Worm (Caenorhabditis elegans) whole organism, L2 larva: ENCODE results near the gene K10B4.1.

Experiments used
- C34F6.9 ChIP-seq: fragments of 150-350 bp; optimal IDR thresholded peaks from 2 replicates; lab custom pipeline; 2014; ENCODE audit warnings: missing biosample characterization, missing genetic modification characterization
- R02D3.7 ChIP-seq: fragments of 150-350 bp; optimal IDR thresholded peaks from 2 replicates; lab custom pipeline; 2014; ENCODE audit warnings: missing biosample characterization, missing genetic modification characterization
- Y55F3AM.14 ChIP-seq: fragments of 200-800 bp; sonication (Bioruptor generic); optimal IDR thresholded peaks from 2 replicates; lab custom pipeline; 2018; ENCODE audit warnings: mild to moderate bottlenecking, missing genetic modification characterization, missing compliant biosample characterization
- ZK546.5 ChIP-seq: sonication (generic microtip); optimal IDR thresholded peaks from 2 replicates; lab custom pipeline; 2017; ENCODE audit warnings: missing biosample characterization, missing genetic modification characterization
- alr-1 ChIP-seq: fragments of 150-350 bp; optimal IDR thresholded peaks from 2 replicates; lab custom pipeline; 2014; ENCODE audit warnings: missing biosample characterization, missing genetic modification characterization
- aly-2 ChIP-seq: fragments of 150-350 bp; optimal IDR thresholded peaks from 2 replicates; lab custom pipeline; 2014; ENCODE audit warnings: missing biosample characterization, missing genetic modification characterization
- ama-1 ChIP-seq: fragments of 150-350 bp; optimal IDR thresholded peaks from 2 replicates; lab custom pipeline; 2018; ENCODE audit warnings: inconsistent platforms
- ceh-16 ChIP-seq: fragments of 150-350 bp; optimal IDR thresholded peaks from 2 replicates; lab custom pipeline; 2014; ENCODE audit warnings: missing biosample characterization, missing genetic modification characterization
- ceh-82 ChIP-seq: fragments of 150-350 bp; optimal IDR thresholded peaks from 2 replicates; lab custom pipeline; 2014; ENCODE audit warnings: missing biosample characterization, missing genetic modification characterization
- crh-2 ChIP-seq: sonication (generic microtip); optimal IDR thresholded peaks from 2 replicates; lab custom pipeline; 2017; ENCODE audit warnings: missing biosample characterization, missing genetic modification characterization
- dmd-4 ChIP-seq: sonication (generic microtip); optimal IDR thresholded peaks from 2 replicates; lab custom pipeline; 2017; ENCODE audit warnings: missing biosample characterization, missing genetic modification characterization
- egl-27 ChIP-seq: sonication (generic microtip); optimal IDR thresholded peaks from 3 replicates; lab custom pipeline; 2017; ENCODE audit warnings: missing biosample characterization, missing genetic modification reagents, missing genetic modification characterization
- elt-3 ChIP-seq: sonication (generic microtip); optimal IDR thresholded peaks from 2 replicates; lab custom pipeline; 2017; ENCODE audit warnings: missing biosample characterization, missing genetic modification characterization
- fos-1 ChIP-seq: fragments of 150-350 bp; optimal IDR thresholded peaks from 2 replicates; lab custom pipeline; 2014; ENCODE audit warnings: missing biosample characterization, missing genetic modification characterization
- lin-11 ChIP-seq: fragments of 150-350 bp; sonication (generic microtip); optimal IDR thresholded peaks from 2 replicates; lab custom pipeline; 2014; ENCODE audit warnings: missing biosample characterization, missing genetic modification characterization, inconsistent platforms, mixed read lengths
- lin-39 ChIP-seq: fragments of 150-350 bp; optimal IDR thresholded peaks from 2 replicates; lab custom pipeline; 2014; ENCODE audit warnings: missing biosample characterization, missing genetic modification reagents, missing genetic modification characterization
- lsy-2 ChIP-seq, 2 experiments: fragments of 150-350 bp in 1 of 2; sonication (generic microtip) in 1 of 2; optimal IDR thresholded peaks; 2 replicates each; lab custom pipeline; 2014 to 2017; ENCODE audit warnings: missing biosample characterization in 2 of 2, missing genetic modification characterization in 2 of 2
- mbf-1 ChIP-seq: sonication (generic microtip); optimal IDR thresholded peaks from 2 replicates; lab custom pipeline; 2017; ENCODE audit warnings: missing biosample characterization, missing genetic modification characterization
- mdl-1 ChIP-seq, 2 experiments: fragments of 150-350 bp in 1 of 2; sonication (generic microtip) in 1 of 2; optimal IDR thresholded peaks; 2 replicates each; lab custom pipeline; 2017; ENCODE audit warnings: missing biosample characterization in 2 of 2, missing genetic modification characterization in 2 of 2
- nhr-10 ChIP-seq: sonication (generic microtip); optimal IDR thresholded peaks from 2 replicates; lab custom pipeline; 2017; ENCODE audit warnings: missing biosample characterization, missing genetic modification characterization
- nhr-12 ChIP-seq: fragments of 150-350 bp; optimal IDR thresholded peaks from 2 replicates; lab custom pipeline; 2014; ENCODE audit warnings: missing biosample characterization, missing genetic modification characterization
- nhr-129 ChIP-seq: fragments of 150-350 bp; optimal IDR thresholded peaks from 2 replicates; lab custom pipeline; 2014; ENCODE audit warnings: missing biosample characterization, missing genetic modification characterization
- nhr-21 ChIP-seq: fragments of 150-350 bp; optimal IDR thresholded peaks from 2 replicates; lab custom pipeline; 2014; ENCODE audit warnings: missing biosample characterization, missing genetic modification characterization
- nhr-23 ChIP-seq: fragments of 150-350 bp; optimal IDR thresholded peaks from 2 replicates; lab custom pipeline; 2014; ENCODE audit warnings: missing biosample characterization, missing genetic modification reagents, missing genetic modification characterization
- nhr-237 ChIP-seq: fragments of 150-350 bp; optimal IDR thresholded peaks from 2 replicates; lab custom pipeline; 2014; ENCODE audit warnings: missing biosample characterization, missing genetic modification characterization
- nhr-25 ChIP-seq: fragments of 150-350 bp; sonication (generic microtip); optimal IDR thresholded peaks from 3 replicates; lab custom pipeline; 2014; ENCODE audit warnings: missing biosample characterization, missing genetic modification characterization
- nhr-6 ChIP-seq: fragments of 150-350 bp; optimal IDR thresholded peaks from 2 replicates; lab custom pipeline; 2014; ENCODE audit warnings: missing biosample characterization, missing genetic modification characterization
- nhr-77 ChIP-seq: fragments of 150-350 bp; optimal IDR thresholded peaks from 2 replicates; lab custom pipeline; 2014; ENCODE audit warnings: missing biosample characterization, missing genetic modification characterization
- sem-4 ChIP-seq: fragments of 150-350 bp; optimal IDR thresholded peaks from 2 replicates; lab custom pipeline; 2014; ENCODE audit warnings: missing biosample characterization, missing genetic modification reagents, missing genetic modification characterization
- skn-1 ChIP-seq: sonication (generic microtip); optimal IDR thresholded peaks from 2 replicates; lab custom pipeline; 2017; ENCODE audit warnings: missing biosample characterization, missing genetic modification characterization
- sma-3 ChIP-seq: sonication (generic microtip); optimal IDR thresholded peaks from 2 replicates; lab custom pipeline; 2016; ENCODE audit warnings: missing genetic modification reagents, missing genetic modification characterization, missing compliant biosample characterization
- sma-9 ChIP-seq, 2 experiments: fragments of 150-350 bp in 1 of 2; sonication (generic microtip) in 1 of 2; optimal IDR thresholded peaks; 2 replicates each; lab custom pipeline; 2014 to 2016; ENCODE audit warnings: missing genetic modification characterization in 2 of 2, mild to moderate bottlenecking in 1 of 2, missing biosample characterization in 1 of 2, missing compliant biosample characterization in 1 of 2, missing genetic modification reagents in 1 of 2, moderate library complexity in 1 of 2
- unc-55 ChIP-seq: fragments of 150-350 bp; sonication (generic microtip); optimal IDR thresholded peaks from 3 replicates; lab custom pipeline; 2014; ENCODE audit warnings: missing biosample characterization, missing genetic modification reagents, missing genetic modification characterization
- zag-1 ChIP-seq: fragments of 150-350 bp; optimal IDR thresholded peaks from 2 replicates; lab custom pipeline; 2014; ENCODE audit warnings: missing biosample characterization, missing genetic modification characterization
- ztf-1 ChIP-seq: fragments of 200-800 bp; sonication (Bioruptor generic); conservative IDR thresholded peaks from 2 replicates; pipeline ENCODE4 v1.3.6; 2022; ENCODE audit warnings: missing genetic modification characterization, missing compliant biosample characterization
- ztf-11 ChIP-seq: sonication (generic microtip); optimal IDR thresholded peaks from 2 replicates; lab custom pipeline; 2017; ENCODE audit warnings: missing biosample characterization, missing genetic modification characterization
- ztf-4 ChIP-seq: fragments of 150-350 bp; optimal IDR thresholded peaks from 2 replicates; lab custom pipeline; 2014; ENCODE audit warnings: missing biosample characterization, missing genetic modification characterization

The K10B4.1 gene

ce11 chrII:111267-111666 lies 24.0 kb upstream of the K10B4.1 start, which contains the start of gene C50D2.1:
C50D2.1 (plus strand) TSS chrII:111567.
- no peak for TF ChIP-seq nhr-25 (tag; lab: Kevin White, UChicago)
- TF ChIP-seq ceh-82 (tag; lab: Kevin White, UChicago): no peak
- TF ChIP-seq crh-2 (tag; lab: Kevin White, UChicago): no peak
- no peak for TF ChIP-seq skn-1 (tag; lab: Kevin White, UChicago)
- TF ChIP-seq ceh-16 (tag; lab: Kevin White, UChicago): no peak
- TF ChIP-seq ztf-1 (GFP tag; lab: Robert Waterston, UW): no peak
- TF ChIP-seq fos-1 (tag; lab: Kevin White, UChicago): no peak
- TF ChIP-seq sma-9 (GFP tag; optimal IDR thresholded peaks at IDR 0.05; lab: Kevin White, UChicago): no peak
- TF ChIP-seq sma-9 (tag; optimal IDR thresholded peaks at IDR 0.05; lab: Kevin White, UChicago): no peak
- TF ChIP-seq nhr-129 (tag; lab: Kevin White, UChicago): no peak
- no peak for TF ChIP-seq unc-55 (GFP tag; lab: Kevin White, UChicago)
- no peak for TF ChIP-seq nhr-23 (tag; lab: Kevin White, UChicago)
- TF ChIP-seq alr-1 (tag; lab: Kevin White, UChicago): no peak
- no peak for TF ChIP-seq mbf-1
- no peak for TF ChIP-seq lin-39 (tag; lab: Kevin White, UChicago)
- no peak for TF ChIP-seq mdl-1 (tag; optimal IDR thresholded peaks at IDR 0.05; lab: Kevin White, UChicago)
- no peak for TF ChIP-seq nhr-77 (tag; lab: Kevin White, UChicago)
- no peak for TF ChIP-seq ama-1 (lab: Kevin White, UChicago)
- no peak for TF ChIP-seq dmd-4 (tag; lab: Kevin White, UChicago)
- TF ChIP-seq, all 48 proteins: peak for 0

DNA sequence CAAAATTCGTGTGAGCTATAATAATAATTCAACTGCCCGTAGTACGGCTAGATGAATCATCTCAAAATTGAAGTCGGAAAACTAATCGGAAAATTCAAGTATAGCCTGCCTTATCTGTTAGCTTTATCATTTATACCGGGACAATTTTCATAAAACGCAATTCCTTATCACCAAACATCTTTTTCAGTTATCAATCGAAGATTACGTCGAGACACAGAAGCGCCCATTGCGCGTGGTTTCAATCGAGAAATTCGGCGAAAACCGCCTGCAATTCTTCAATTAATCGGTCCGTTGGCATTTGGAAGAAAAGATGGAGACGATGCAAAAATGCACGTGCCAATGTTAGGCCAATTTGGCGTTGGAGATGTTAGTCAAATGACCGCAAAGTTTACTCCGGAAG lies 23.0 kb upstream of the K10B4.1 start:
- TF ChIP-seq ztf-1 (GFP tag; lab: Robert Waterston, UW) (no peak), sma-3 (GFP tag; lab: Kevin White, UChicago) (peak; percentile 28), lsy-2 (tag; optimal IDR thresholded peaks at IDR 0.05; lab: Kevin White, UChicago) (no peak), fos-1 (tag; lab: Kevin White, UChicago) (no peak), nhr-129 (tag; lab: Kevin White, UChicago) (peak; percentile 15)

- TF ChIP-seq lsy-2 (tag; optimal IDR thresholded peaks at IDR 0.05; lab: Kevin White, UChicago) (no peak), Y55F3AM.14 (GFP tag; lab: Kevin White, UChicago) (no peak), R02D3.7 (tag; lab: Kevin White, UChicago) (no peak), mdl-1 (tag; optimal IDR thresholded peaks at IDR 0.05; lab: Kevin White, UChicago) (no peak), sem-4 (tag; lab: Kevin White, UChicago) (no peak), nhr-6 (no peak), nhr-10 (no peak), skn-1 (tag; lab: Kevin White, UChicago) (no peak), zag-1 (no peak), lin-11 (tag; lab: Kevin White, UChicago) (no peak), aly-2 (tag; lab: Kevin White, UChicago) (no peak), unc-55 (GFP tag; lab: Kevin White, UChicago) (no peak), C34F6.9 (tag; lab: Kevin White, UChicago) (no peak), mbf-1 (no peak), elt-3 (tag; lab: Kevin White, UChicago) (no peak), ZK546.5 (tag; lab: Kevin White, UChicago) (no peak)
Measured at ce11 chrII:116916-117315, 18.4 kb upstream of the K10B4.1 start, which contains the start of gene srt-54. srt-54 (plus strand) TSS chrII:117216.

ce11 chrII:121121-121520 lies 14.1 kb upstream of the K10B4.1 start, which contains the start of gene K10B4.3:
K10B4.3 (minus strand) TSS chrII:121221.
- TF ChIP-seq crh-2 (tag; lab: Kevin White, UChicago): no peak
- TF ChIP-seq, all 48 proteins: peak for 0

ce11 chrII:122008-122407 lies 13.3 kb upstream of the K10B4.1 start:
- TF ChIP-seq nhr-21 (tag; lab: Kevin White, UChicago) (no peak), egl-27 (tag; lab: Kevin White, UChicago) (no peak), zag-1 (no peak), C34F6.9 (tag; lab: Kevin White, UChicago) (peak; percentile 8), fos-1 (tag; lab: Kevin White, UChicago) (peak; percentile 35), ceh-82 (tag; lab: Kevin White, UChicago) (no peak), ztf-11 (no peak), nhr-237 (tag; lab: Kevin White, UChicago) (no peak), ztf-4 (no peak), nhr-10 (no peak), sma-3 (GFP tag; lab: Kevin White, UChicago) (peak; percentile 13), nhr-12 (tag; lab: Kevin White, UChicago) (no peak), nhr-23 (tag; lab: Kevin White, UChicago) (no peak)
